Fruit fly (Drosophila melanogaster) whole organism, embryonic: ENCODE measurements around the gene Atg5.

Source experiments
- BtbVII ChIP-seq: fragments of 200-800 bp; sonication (Bioruptor generic); optimal IDR thresholded peaks from 3 replicates; lab custom pipeline; 2017; ENCODE audit warnings: missing biosample characterization, mild to moderate bottlenecking, missing genetic modification characterization
- CG11247 ChIP-seq: fragments of 200-800 bp; sonication (Bioruptor generic); IDR thresholded peaks from 2 replicates; pipeline ENCODE4 v1.3.6; 2022; ENCODE audit warnings: missing biosample characterization, missing genetic modification characterization
- CG11504 ChIP-seq: fragments of 200-800 bp; sonication (Bioruptor generic); optimal IDR thresholded peaks from 3 replicates; lab custom pipeline; 2019; ENCODE audit warnings: missing biosample characterization, mild to moderate bottlenecking, missing genetic modification characterization, moderate library complexity
- CG11696 ChIP-seq: fragments of 200-800 bp; sonication (Bioruptor generic); IDR thresholded peaks from 2 replicates; pipeline ENCODE4 v1.3.6; 2022; ENCODE audit warnings: missing biosample characterization, missing genetic modification characterization
- CG12155 ChIP-seq: fragments of 200-800 bp; sonication (Bioruptor generic); optimal IDR thresholded peaks from 3 replicates; lab custom pipeline; 2016; ENCODE audit warnings: missing biosample characterization, missing genetic modification characterization
- CG12769 ChIP-seq: fragments of 200-800 bp; sonication (Bioruptor generic); optimal IDR thresholded peaks from 2 replicates; lab custom pipeline; 2019; ENCODE audit warnings: missing biosample characterization, mild to moderate bottlenecking, missing genetic modification characterization, moderate library complexity
- CG13624 ChIP-seq: fragments of 200-800 bp; sonication (Bioruptor generic); optimal IDR thresholded peaks from 2 replicates; lab custom pipeline; 2016; ENCODE audit warnings: missing biosample characterization, missing genetic modification characterization
- CG15514 ChIP-seq: fragments of 200-800 bp; sonication (Bioruptor generic); optimal IDR thresholded peaks from 3 replicates; lab custom pipeline; 2017; ENCODE audit warnings: missing biosample characterization, missing genetic modification characterization, mild to moderate bottlenecking, moderate library complexity, missing genetic modification reagents
- CG16779 ChIP-seq: fragments of 200-800 bp; sonication (Bioruptor generic); IDR thresholded peaks from 2 replicates; pipeline ENCODE4 v1.3.6; 2022; ENCODE audit warnings: missing biosample characterization, missing genetic modification characterization
- CG16813 ChIP-seq: fragments of 200-800 bp; sonication (Bioruptor generic); IDR thresholded peaks from 3 replicates; pipeline ENCODE4 v1.3.6; 2022; ENCODE audit warnings: missing biosample characterization, missing genetic modification characterization; ENCODE audit not compliant: partially characterized antibody
- CG16815 ChIP-seq: fragments of 200-800 bp; sonication (Bioruptor generic); optimal IDR thresholded peaks from 3 replicates; lab custom pipeline; 2017; ENCODE audit warnings: missing biosample characterization, mild to moderate bottlenecking, missing genetic modification characterization
- CG17829 ChIP-seq: fragments of 200-800 bp; optimal IDR thresholded peaks from 2 replicates; lab custom pipeline; 2019; ENCODE audit warnings: missing biosample characterization, mild to moderate bottlenecking, missing genetic modification characterization, moderate library complexity
- CG34376 ChIP-seq: fragments of 200-800 bp; sonication (Bioruptor generic); optimal IDR thresholded peaks from 2 replicates; lab custom pipeline; 2018; ENCODE audit warnings: missing biosample characterization, mild to moderate bottlenecking, missing genetic modification characterization
- CG43689 ChIP-seq: fragments of 200-800 bp; sonication (Bioruptor generic); IDR thresholded peaks from 2 replicates; pipeline ENCODE4 v1.3.6; 2022; ENCODE audit warnings: missing biosample characterization, missing genetic modification characterization
- CG4617 ChIP-seq: fragments of 200-800 bp; sonication (Bioruptor generic); optimal IDR thresholded peaks from 3 replicates; lab custom pipeline; 2016; ENCODE audit warnings: missing biosample characterization, missing genetic modification characterization, borderline replicate concordance
- CG4707 ChIP-seq: fragments of 200-800 bp; sonication (Bioruptor generic); optimal IDR thresholded peaks from 2 replicates; lab custom pipeline; 2018; ENCODE audit warnings: missing biosample characterization, mild to moderate bottlenecking, missing genetic modification characterization, moderate library complexity
- CG5953 ChIP-seq: fragments of 200-800 bp; sonication (Bioruptor generic); IDR thresholded peaks from 2 replicates; pipeline ENCODE4 v1.3.6; 2022; ENCODE audit warnings: missing biosample characterization, missing genetic modification characterization
- CG6654 ChIP-seq: fragments of 200-800 bp; sonication (Bioruptor generic); optimal IDR thresholded peaks from 2 replicates; lab custom pipeline; 2017; ENCODE audit warnings: missing biosample characterization, mild to moderate bottlenecking, missing genetic modification characterization
- CG6689 ChIP-seq: fragments of 200-800 bp; sonication (Bioruptor generic); IDR thresholded peaks from 2 replicates; pipeline ENCODE4 v1.3.6; 2022; ENCODE audit warnings: missing biosample characterization, missing genetic modification characterization
- CG6854 ChIP-seq: fragments of 200-800 bp; sonication (Bioruptor generic); optimal IDR thresholded peaks from 3 replicates; lab custom pipeline; 2017; ENCODE audit warnings: missing biosample characterization, mild to moderate bottlenecking, missing genetic modification characterization
- CG7745 ChIP-seq: fragments of 200-800 bp; sonication (Bioruptor generic); optimal IDR thresholded peaks from 2 replicates; lab custom pipeline; 2018; ENCODE audit warnings: missing biosample characterization, mild to moderate bottlenecking, missing genetic modification characterization, moderate library complexity
- CG8281 ChIP-seq: fragments of 200-800 bp; sonication (Bioruptor generic); optimal IDR thresholded peaks from 2 replicates; lab custom pipeline; 2018; ENCODE audit warnings: missing biosample characterization, mild to moderate bottlenecking, missing genetic modification characterization, moderate library complexity
- CG8765 ChIP-seq: fragments of 200-800 bp; sonication (Bioruptor generic); IDR thresholded peaks from 2 replicates; pipeline ENCODE4 v1.3.6; 2022; ENCODE audit warnings: missing biosample characterization, missing genetic modification characterization
- CG9609 ChIP-seq: fragments of 200-800 bp; sonication (Bioruptor generic); optimal IDR thresholded peaks from 3 replicates; lab custom pipeline; 2016; ENCODE audit warnings: missing biosample characterization, missing genetic modification characterization
- E2f2 ChIP-seq: fragments of 200-800 bp; sonication (Bioruptor generic); IDR thresholded peaks from 2 replicates; pipeline ENCODE4 v1.3.6; 2022; ENCODE audit warnings: missing biosample characterization, missing genetic modification characterization
- H15 ChIP-seq: fragments of 200-800 bp; sonication (Bioruptor generic); IDR thresholded peaks from 3 replicates; pipeline ENCODE4 v1.3.6; 2022; ENCODE audit warnings: missing biosample characterization, missing genetic modification characterization
- HLH3B ChIP-seq: fragments of 200-800 bp; sonication (Bioruptor generic); IDR thresholded peaks from 2 replicates; pipeline ENCODE4 v1.3.6; 2022; ENCODE audit warnings: missing biosample characterization, missing genetic modification characterization
- HLH54F ChIP-seq: fragments of 200-800 bp; sonication (Bioruptor generic); optimal IDR thresholded peaks from 3 replicates; lab custom pipeline; 2016; ENCODE audit warnings: missing biosample characterization, missing genetic modification characterization
- Hand ChIP-seq: fragments of 200-800 bp; sonication (Bioruptor generic); optimal IDR thresholded peaks from 2 replicates; lab custom pipeline; 2017; ENCODE audit warnings: mild to moderate bottlenecking, missing biosample characterization, missing genetic modification reagents, missing genetic modification characterization
- Lim3 ChIP-seq: fragments of 200-800 bp; sonication (Bioruptor generic); IDR thresholded peaks from 2 replicates; pipeline ENCODE4 v1.3.6; 2022; ENCODE audit warnings: missing biosample characterization, missing genetic modification characterization
- MTF-1 ChIP-seq: fragments of 200-800 bp; sonication (Bioruptor generic); optimal IDR thresholded peaks from 2 replicates; lab custom pipeline; 2018; ENCODE audit warnings: missing biosample characterization, mild to moderate bottlenecking, missing genetic modification characterization, borderline replicate concordance
- Side ChIP-seq: fragments of 200-800 bp; sonication (Bioruptor generic); optimal IDR thresholded peaks from 2 replicates; lab custom pipeline; 2016; ENCODE audit warnings: missing biosample characterization, missing genetic modification characterization
- Vsx1 ChIP-seq: fragments of 200-800 bp; sonication (Bioruptor generic); optimal IDR thresholded peaks from 2 replicates; lab custom pipeline; 2017; ENCODE audit warnings: missing biosample characterization, mild to moderate bottlenecking, missing genetic modification characterization, missing genetic modification reagents
- btn ChIP-seq: fragments of 200-800 bp; sonication (Bioruptor generic); optimal IDR thresholded peaks from 2 replicates; lab custom pipeline; 2016; ENCODE audit warnings: missing biosample characterization, missing genetic modification characterization
- chif ChIP-seq, 2 experiments: fragments of 200-800 bp; sonication (Bioruptor generic); optimal IDR thresholded peaks; 3 replicates each; lab custom pipeline; 2016; ENCODE audit warnings: missing biosample characterization in 2 of 2, missing genetic modification characterization in 2 of 2
- eve ChIP-seq, 2 experiments: fragments of >200 bp; optimal IDR thresholded peaks; 2 replicates each; lab custom pipeline; 2017; ENCODE audit warnings: missing biosample characterization in 2 of 2, missing genetic modification characterization in 2 of 2
- eyg ChIP-seq: fragments of 200-800 bp; sonication (Bioruptor generic); optimal IDR thresholded peaks from 3 replicates; lab custom pipeline; 2016; ENCODE audit warnings: missing biosample characterization, missing genetic modification characterization
- fd64A ChIP-seq: fragments of 200-800 bp; sonication (Bioruptor generic); optimal IDR thresholded peaks from 3 replicates; lab custom pipeline; 2018; ENCODE audit warnings: missing biosample characterization, mild to moderate bottlenecking, missing genetic modification characterization
- fu2 ChIP-seq: fragments of 200-800 bp; sonication (Bioruptor generic); optimal IDR thresholded peaks from 2 replicates; lab custom pipeline; 2016; ENCODE audit warnings: missing biosample characterization, missing genetic modification characterization
- gcm ChIP-seq: fragments of 200-800 bp; sonication (Bioruptor generic); optimal IDR thresholded peaks from 2 replicates; lab custom pipeline; 2019; ENCODE audit warnings: missing biosample characterization, mild to moderate bottlenecking, missing genetic modification characterization, moderate library complexity
- hb ChIP-seq: fragments of 200-800 bp; sonication (Bioruptor generic); IDR thresholded peaks from 3 replicates; pipeline ENCODE4 v1.3.6; 2022; ENCODE audit warnings: missing biosample characterization, missing genetic modification characterization; ENCODE audit not compliant: partially characterized antibody
- inv ChIP-seq: fragments of 200-800 bp; sonication (Bioruptor generic); IDR thresholded peaks from 2 replicates; pipeline ENCODE4 v1.3.6; 2022; ENCODE audit warnings: missing biosample characterization, missing genetic modification characterization; ENCODE audit not compliant: partially characterized antibody
- phol ChIP-seq: fragments of 200-800 bp; sonication (Bioruptor generic); optimal IDR thresholded peaks from 3 replicates; lab custom pipeline; 2018; ENCODE audit warnings: missing biosample characterization, mild to moderate bottlenecking, missing genetic modification characterization, moderate library complexity
- pzg ChIP-seq: fragments of 200-800 bp; sonication (Bioruptor generic); optimal IDR thresholded peaks from 3 replicates; lab custom pipeline; 2018; ENCODE audit warnings: missing biosample characterization, mild to moderate bottlenecking, missing genetic modification characterization, moderate library complexity
- shn ChIP-seq: fragments of 200-800 bp; sonication (Bioruptor generic); optimal IDR thresholded peaks from 3 replicates; lab custom pipeline; 2016; ENCODE audit warnings: missing biosample characterization, missing genetic modification characterization
- slbo ChIP-seq: fragments of 200-800 bp; sonication (Bioruptor generic); IDR thresholded peaks from 2 replicates; pipeline ENCODE4 v1.3.6; 2022; ENCODE audit warnings: missing biosample characterization, missing genetic modification characterization
- sug ChIP-seq: fragments of 200-800 bp; optimal IDR thresholded peaks from 2 replicates; lab custom pipeline; 2019; ENCODE audit warnings: missing biosample characterization, mild to moderate bottlenecking, missing genetic modification characterization, moderate library complexity
- unpg ChIP-seq: fragments of 200-800 bp; sonication (Bioruptor generic); optimal IDR thresholded peaks from 3 replicates; lab custom pipeline; 2018; ENCODE audit warnings: missing biosample characterization, mild to moderate bottlenecking, missing genetic modification characterization, moderate library complexity

The Atg5 gene

DNA sequence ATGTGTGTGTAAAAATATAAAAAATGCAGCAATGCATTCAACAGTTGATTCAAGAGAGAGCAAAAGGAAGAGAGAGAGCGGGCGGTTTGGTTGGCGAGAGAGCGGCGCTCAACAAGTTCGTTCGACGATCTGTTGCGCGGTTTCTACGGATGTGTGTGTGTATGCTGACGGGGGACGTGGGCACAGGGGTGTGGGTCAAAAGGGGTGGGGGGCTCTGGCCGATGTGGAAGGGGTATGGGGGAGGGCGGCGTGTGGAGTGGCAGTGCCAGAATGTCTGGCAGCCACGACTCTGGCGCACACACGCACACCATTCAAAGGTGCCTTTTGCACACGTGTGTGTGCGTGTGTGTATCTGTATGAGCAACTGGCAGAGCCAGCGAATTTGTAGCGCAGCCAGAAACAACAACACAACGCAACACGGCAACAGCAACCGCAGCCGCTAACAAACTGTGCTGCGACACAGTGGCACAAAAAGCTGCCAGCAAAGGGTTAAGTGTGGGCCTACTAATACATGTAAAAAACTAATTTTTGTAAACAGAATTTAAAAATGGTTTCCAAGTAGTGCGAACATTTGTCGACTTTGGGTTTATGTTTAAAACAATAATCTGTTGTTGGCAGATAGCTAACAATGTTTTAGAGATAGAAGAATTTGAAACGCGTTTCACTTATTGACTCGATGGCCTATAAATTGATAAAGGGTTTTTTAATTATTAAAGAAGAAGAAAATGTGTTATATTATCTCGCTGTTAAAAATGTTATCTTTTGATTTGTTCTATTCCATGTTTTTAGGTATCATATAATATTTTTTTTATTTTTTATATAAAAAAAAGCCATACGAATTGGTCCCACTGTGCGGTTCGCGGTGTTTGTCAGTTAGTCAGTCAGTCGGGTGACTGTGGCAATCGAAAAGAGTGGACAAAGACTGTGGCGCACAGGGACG lies 16.8 kb downstream of the Atg5 start (continued):
- TF ChIP-seq CG16779 (GFP tag; lab: Robert Waterston, UW) (no peak), CG17829 (peak; percentile 94), CG11504 (tag; lab: Kevin White, UChicago) (peak; percentile 94), CG8281 (tag; lab: Kevin White, UChicago) (peak; percentile 76), BtbVII (GFP tag; lab: Kevin White, UChicago) (peak; percentile 92), fd64A (GFP tag; lab: Kevin White, UChicago) (peak; percentile 50), CG7745 (tag; lab: Kevin White, UChicago) (no peak), CG5953 (GFP tag; lab: Robert Waterston, UW) (no peak), Side (GFP tag; lab: Kevin White, UChicago) (no peak), HLH54F (peak; percentile 80), pzg (GFP tag; lab: Kevin White, UChicago) (no peak), CG6689 (peak; percentile 85), unpg (GFP tag; lab: Kevin White, UChicago) (peak; percentile 83), eve (GFP tag; optimal IDR thresholded peaks at IDR 0.05; lab: Kevin White, UChicago) (no peak), CG15514 (peak; percentile 55), CG11696 (GFP tag; lab: Robert Waterston, UW) (peak; percentile 41; the same call in 1 of the 2 replicates), phol (peak; percentile 97), Hand (GFP tag; lab: Kevin White, UChicago) (peak; percentile 78), gcm (GFP tag; lab: Kevin White, UChicago) (peak; percentile 89), CG11247 (GFP tag; lab: Robert Waterston, UW) (no peak; the same call in none of the 2 replicates), CG16815 (GFP tag; lab: Kevin White, UChicago) (peak; percentile 95), E2f2 (GFP tag; lab: Robert Waterston, UW) (no peak), CG43689 (GFP tag; lab: Robert Waterston, UW) (peak; percentile 45; the same call in 1 of the 2 replicates), CG9609 (GFP tag; lab: Kevin White, UChicago) (peak; percentile 80), HLH3B (GFP tag; lab: Robert Waterston, UW) (peak; percentile 67), inv (no peak), CG8765 (GFP tag; lab: Robert Waterston, UW) (peak; percentile 85), CG6654 (peak; percentile 90), fu2 (GFP tag; lab: Kevin White, UChicago) (peak; percentile 80), CG6854 (GFP tag; lab: Kevin White, UChicago) (peak; percentile 91), CG12155 (peak; percentile 76), chif (GFP tag; optimal IDR thresholded peaks at IDR 0.05; lab: Kevin White, UChicago) (peak; percentile 76 to 89), CG16813 (GFP tag; lab: Robert Waterston, UW) (no peak), H15 (GFP tag; lab: Robert Waterston, UW) (peak; percentile 72), btn (GFP tag; lab: Kevin White, UChicago) (peak; percentile 46), CG13624 (GFP tag; lab: Kevin White, UChicago) (peak; percentile 66), eyg (GFP tag; lab: Kevin White, UChicago) (peak; percentile 65), CG12769 (tag; lab: Kevin White, UChicago) (peak; percentile 92), Lim3 (GFP tag; lab: Robert Waterston, UW) (no peak), CG4617 (peak; percentile 37), CG4707 (GFP tag; lab: Kevin White, UChicago) (no peak), shn (GFP tag; lab: Kevin White, UChicago) (peak; percentile 86), Vsx1 (GFP tag; lab: Kevin White, UChicago) (peak; percentile 89), CG34376 (GFP tag; lab: Kevin White, UChicago) (no peak), hb (no peak), MTF-1 (peak; percentile 45), slbo (GFP tag; lab: Robert Waterston, UW) (peak; percentile 73), sug (tag; lab: Kevin White, UChicago) (peak; percentile 58)
